Worm (Caenorhabditis elegans) whole organism, L1 larva: ENCODE data around the gene Y41G9A.17.
A peak's percentile ranks its signal among the peaks of the same experiment; 100 is the strongest.

Source experiments
- C16A3.4 ChIP-seq: fragments of 150-350 bp; optimal IDR thresholded peaks from 2 replicates; lab custom pipeline; 2014; ENCODE audit warnings: missing biosample characterization, missing genetic modification characterization
- aha-1 ChIP-seq: fragments of 150-350 bp; optimal IDR thresholded peaks from 2 replicates; lab custom pipeline; 2014; ENCODE audit warnings: missing biosample characterization, missing genetic modification characterization
- alr-1 ChIP-seq: fragments of 200-800 bp; sonication (Bioruptor generic); optimal IDR thresholded peaks from 2 replicates; lab custom pipeline; 2018; ENCODE audit warnings: borderline replicate concordance, mild to moderate bottlenecking, missing genetic modification characterization, missing compliant biosample characterization
- ama-1 ChIP-seq: fragments of 150-350 bp; optimal IDR thresholded peaks from 2 replicates; lab custom pipeline; 2014
- blmp-1 ChIP-seq: fragments of 150-350 bp; optimal IDR thresholded peaks from 2 replicates; lab custom pipeline; 2014; ENCODE audit warnings: missing biosample characterization, missing genetic modification characterization
- ceh-88 ChIP-seq: fragments of 200-800 bp; sonication (Bioruptor generic); IDR thresholded peaks from 2 replicates; pipeline ENCODE4 v1.3.6; 2022; ENCODE audit warnings: missing genetic modification characterization, missing compliant biosample characterization
- ceh-90 ChIP-seq: sonication (generic microtip); optimal IDR thresholded peaks from 2 replicates; lab custom pipeline; 2016; ENCODE audit warnings: missing genetic modification characterization, missing compliant biosample characterization
- efl-1 ChIP-seq, 4 experiments: fragments of 150-350 bp; optimal IDR thresholded peaks in 3 of 4; peaks in 1 of 4; 1 replicate in 1 of 4; 2 replicates in 3 of 4; lab custom pipeline; 2014; ENCODE audit warnings: missing biosample characterization in 2 of 4, missing genetic modification characterization in 2 of 4, missing genetic modification reagents in 2 of 4
- efl-3 ChIP-seq: fragments of 200-800 bp; sonication (Bioruptor generic); optimal IDR thresholded peaks from 2 replicates; lab custom pipeline; 2018; ENCODE audit warnings: mild to moderate bottlenecking, missing genetic modification characterization, missing compliant biosample characterization
- egl-13 ChIP-seq: sonication (generic microtip); optimal IDR thresholded peaks from 2 replicates; lab custom pipeline; 2016; ENCODE audit warnings: missing genotype, missing genetic modification reagents, missing genetic modification characterization, missing compliant biosample characterization
- elt-3 ChIP-seq, 6 experiments: fragments of 150-350 bp in 1 of 6; sonication (generic microtip); optimal IDR thresholded peaks; 2 replicates each; lab custom pipeline; 2017 to 2018; ENCODE audit warnings: missing biosample characterization in 6 of 6, missing genetic modification characterization in 6 of 6, inconsistent platforms in 1 of 6
- fkh-8 ChIP-seq: sonication (generic microtip); optimal IDR thresholded peaks from 2 replicates; lab custom pipeline; 2016; ENCODE audit warnings: mild to moderate bottlenecking, missing genetic modification characterization, missing compliant biosample characterization
- grh-1 ChIP-seq: fragments of 200-800 bp; sonication (Bioruptor generic); IDR thresholded peaks from 2 replicates; pipeline ENCODE4 v1.3.6; 2022; ENCODE audit warnings: missing genetic modification reagents, missing genetic modification characterization, missing compliant biosample characterization
- hlh-17 ChIP-seq: fragments of 200-800 bp; sonication (Bioruptor generic); optimal IDR thresholded peaks from 2 replicates; lab custom pipeline; 2018; ENCODE audit warnings: missing genetic modification characterization, mild to moderate bottlenecking, missing compliant biosample characterization, moderate library complexity, borderline replicate concordance
- lin-13 ChIP-seq: fragments of 150-350 bp; optimal IDR thresholded peaks from 2 replicates; lab custom pipeline; 2014; ENCODE audit warnings: missing biosample characterization, missing genetic modification reagents, missing genetic modification characterization
- lin-35 ChIP-seq, 2 experiments: fragments of 150-350 bp; optimal IDR thresholded peaks; 2 replicates each; lab custom pipeline; 2014; ENCODE audit warnings: missing biosample characterization in 2 of 2, missing genetic modification characterization in 2 of 2, missing genetic modification reagents in 2 of 2
- lir-3 ChIP-seq: sonication (generic microtip); optimal IDR thresholded peaks from 2 replicates; lab custom pipeline; 2016; ENCODE audit warnings: mild to moderate bottlenecking, missing genetic modification characterization, moderate library complexity, missing compliant biosample characterization; ENCODE audit not compliant: poor library complexity
- lsy-2 ChIP-seq, 2 experiments: fragments of 150-350 bp; optimal IDR thresholded peaks; 2 replicates each; lab custom pipeline; 2014; ENCODE audit warnings: missing biosample characterization in 2 of 2, missing genetic modification characterization in 2 of 2
- mep-1 ChIP-seq: fragments of 150-350 bp; optimal IDR thresholded peaks from 2 replicates; lab custom pipeline; 2014; ENCODE audit warnings: missing biosample characterization, missing genetic modification characterization
- nhr-20 ChIP-seq: sonication (generic microtip); optimal IDR thresholded peaks from 2 replicates; lab custom pipeline; 2016; ENCODE audit warnings: mild to moderate bottlenecking, missing genetic modification characterization, missing compliant biosample characterization
- nhr-237 ChIP-seq: fragments of 150-350 bp; optimal IDR thresholded peaks from 2 replicates; lab custom pipeline; 2014; ENCODE audit warnings: missing biosample characterization, missing genetic modification characterization
- nhr-71 ChIP-seq: sonication (generic microtip); optimal IDR thresholded peaks from 2 replicates; lab custom pipeline; 2016; ENCODE audit warnings: mild to moderate bottlenecking, missing genetic modification characterization, moderate library complexity, missing compliant biosample characterization
- nhr-76 ChIP-seq: sonication (generic microtip); optimal IDR thresholded peaks from 2 replicates; lab custom pipeline; 2017; ENCODE audit warnings: missing biosample characterization, missing genetic modification characterization
- nhr-90 ChIP-seq: sonication (generic microtip); optimal IDR thresholded peaks from 2 replicates; lab custom pipeline; 2016; ENCODE audit warnings: mild to moderate bottlenecking, missing genetic modification characterization, missing compliant biosample characterization; ENCODE audit not compliant: poor library complexity
- pag-3 ChIP-seq: sonication (generic microtip); optimal IDR thresholded peaks from 2 replicates; lab custom pipeline; 2017; ENCODE audit warnings: missing genetic modification characterization, mild to moderate bottlenecking, missing compliant biosample characterization, antibody characterized with exemption, borderline replicate concordance; ENCODE audit not compliant: insufficient read depth
- pqm-1 ChIP-seq: sonication (generic microtip); optimal IDR thresholded peaks from 3 replicates; lab custom pipeline; 2017; ENCODE audit warnings: missing biosample characterization, missing genetic modification characterization
- rnt-1 ChIP-seq: sonication (generic microtip); optimal IDR thresholded peaks from 2 replicates; lab custom pipeline; 2016; ENCODE audit warnings: mild to moderate bottlenecking, missing genetic modification characterization, moderate library complexity, missing compliant biosample characterization
- snu-23 ChIP-seq: sonication (generic microtip); optimal IDR thresholded peaks from 2 replicates; lab custom pipeline; 2016; ENCODE audit warnings: missing genetic modification characterization, missing compliant biosample characterization
- sox-4 ChIP-seq: sonication (generic microtip); optimal IDR thresholded peaks from 2 replicates; lab custom pipeline; 2016; ENCODE audit warnings: missing genetic modification characterization, missing compliant biosample characterization
- sptf-1 ChIP-seq: fragments of 150-350 bp; optimal IDR thresholded peaks from 2 replicates; lab custom pipeline; 2014; ENCODE audit warnings: missing biosample characterization, missing genetic modification characterization
- sup-37 ChIP-seq: fragments of 200-800 bp; sonication (Bioruptor generic); optimal IDR thresholded peaks from 2 replicates; lab custom pipeline; 2018; ENCODE audit warnings: mild to moderate bottlenecking, missing genetic modification characterization, missing compliant biosample characterization
- swsn-7 ChIP-seq: sonication (generic microtip); optimal IDR thresholded peaks from 2 replicates; lab custom pipeline; 2016; ENCODE audit warnings: missing genetic modification characterization, missing compliant biosample characterization
- tlp-1 ChIP-seq: fragments of 150-350 bp; optimal IDR thresholded peaks from 2 replicates; lab custom pipeline; 2014; ENCODE audit warnings: missing biosample characterization, missing genetic modification characterization
- unc-30 ChIP-seq: sonication (generic microtip); optimal IDR thresholded peaks from 2 replicates; lab custom pipeline; 2017; ENCODE audit warnings: missing biosample characterization, missing genetic modification characterization
- unc-62 ChIP-seq: fragments of 150-350 bp; optimal IDR thresholded peaks from 2 replicates; lab custom pipeline; 2014; ENCODE audit warnings: missing biosample characterization, missing genetic modification reagents, missing genetic modification characterization
- xbp-1 ChIP-seq: sonication (generic microtip); optimal IDR thresholded peaks from 2 replicates; lab custom pipeline; 2016; ENCODE audit warnings: missing genetic modification characterization, missing compliant biosample characterization
- zag-1 ChIP-seq: fragments of 150-350 bp; optimal IDR thresholded peaks from 2 replicates; lab custom pipeline; 2014; ENCODE audit warnings: missing biosample characterization, missing genetic modification characterization
- zip-4 ChIP-seq: fragments of 200-800 bp; sonication (Bioruptor generic); optimal IDR thresholded peaks from 2 replicates; lab custom pipeline; 2018; ENCODE audit warnings: mild to moderate bottlenecking, missing genetic modification characterization, moderate library complexity, missing compliant biosample characterization
- ztf-4 ChIP-seq: fragments of 150-350 bp; optimal IDR thresholded peaks from 2 replicates; lab custom pipeline; 2014; ENCODE audit warnings: missing biosample characterization, missing genetic modification characterization

Y41G9A.17 gene

ce11 chrX:2971542-2971988 lies 28.0 kb downstream of the Y41G9A.17 start (continued):
- no peak for TF ChIP-seq unc-30 (tag; lab: Kevin White, UChicago)
- peak; percentile 59 for TF ChIP-seq swsn-7 (tag; lab: Kevin White, UChicago)
- no peak for TF ChIP-seq pqm-1 (tag; lab: Kevin White, UChicago)
- peak; percentile 34 to 82 for TF ChIP-seq lin-35 (GFP tag; optimal IDR thresholded peaks at IDR 0.05; lab: Kevin White, UChicago)
- TF ChIP-seq aha-1: no peak
- TF ChIP-seq grh-1 (GFP tag; lab: Robert Waterston, UW): no peak
- peak; percentile 37; the same call in 1 of the 2 replicates for TF ChIP-seq ceh-88 (GFP tag; lab: Robert Waterston, UW)
- TF ChIP-seq fkh-8: peak; percentile 93
- TF ChIP-seq elt-3 (tag; optimal IDR thresholded peaks at IDR 0.05; lab: Kevin White, UChicago): no peak
- TF ChIP-seq snu-23 (GFP tag; lab: Kevin White, UChicago): peak; percentile 79
- no peak for TF ChIP-seq nhr-237 (tag; lab: Kevin White, UChicago)
- no peak for TF ChIP-seq tlp-1 (tag; lab: Kevin White, UChicago)
- TF ChIP-seq ztf-4: peak; percentile 67
- TF ChIP-seq pag-3 (tag; lab: Kevin White, UChicago): no peak
- TF ChIP-seq nhr-71 (tag; lab: Kevin White, UChicago): peak; percentile 93
- no peak for TF ChIP-seq ama-1
- no peak for TF ChIP-seq sup-37 (GFP tag; lab: Kevin White, UChicago)
- TF ChIP-seq lsy-2 (tag; optimal IDR thresholded peaks at IDR 0.05; lab: Kevin White, UChicago): peak; percentile 58
- TF ChIP-seq nhr-90 (tag; lab: Kevin White, UChicago): no peak
- TF ChIP-seq blmp-1 (tag; lab: Kevin White, UChicago): no peak
- peak; percentile 74 for TF ChIP-seq lir-3
- TF ChIP-seq rnt-1: peak; percentile 76
- TF ChIP-seq nhr-20 (tag; lab: Kevin White, UChicago): peak; percentile 75
- TF ChIP-seq mep-1 (tag; lab: Kevin White, UChicago): peak; percentile 65
- TF ChIP-seq lin-13 (GFP tag; lab: Kevin White, UChicago): peak; percentile 56
- no peak for TF ChIP-seq zip-4 (GFP tag; lab: Kevin White, UChicago)
- TF ChIP-seq alr-1 (tag; lab: Kevin White, UChicago): no peak
- TF ChIP-seq xbp-1 (tag; lab: Kevin White, UChicago): peak; percentile 48
- TF ChIP-seq ceh-90 (tag; lab: Kevin White, UChicago): peak; percentile 21
- no peak for TF ChIP-seq efl-3 (GFP tag; lab: Kevin White, UChicago)
- no peak for TF ChIP-seq unc-62 (GFP tag; lab: Kevin White, UChicago)
- TF ChIP-seq sptf-1 (tag; lab: Kevin White, UChicago): no peak
- TF ChIP-seq nhr-76 (tag; lab: Kevin White, UChicago): no peak
- TF ChIP-seq hlh-17 (GFP tag; lab: Kevin White, UChicago): no peak
- peak; percentile 46 for TF ChIP-seq C16A3.4 (tag; lab: Kevin White, UChicago)
- peak; percentile 53 for TF ChIP-seq sox-4 (tag; lab: Kevin White, UChicago)

ce11 chrX:2970804-2971395 lies 28.7 kb downstream of the Y41G9A.17 start:
- TF ChIP-seq efl-1 (optimal IDR thresholded peaks at IDR 0.05; lab: Kevin White, UChicago) (no peak), efl-1 (GFP tag; optimal IDR thresholded peaks at IDR 0.05 in 1 of 2; lab: Kevin White, UChicago) (peak in 1 of 2 experiments; percentile 52), lin-35 (GFP tag; optimal IDR thresholded peaks at IDR 0.05; lab: Kevin White, UChicago) (no peak)

- TF ChIP-seq egl-13 (tag; lab: Kevin White, UChicago) (no peak), lin-35 (GFP tag; optimal IDR thresholded peaks at IDR 0.05; lab: Kevin White, UChicago) (peak in 1 of 2 experiments; percentile 43), zag-1 (tag; lab: Kevin White, UChicago) (no peak), pqm-1 (tag; lab: Kevin White, UChicago) (no peak), nhr-71 (tag; lab: Kevin White, UChicago) (peak; percentile 16)
Measured at ce11 chrX:2970212-2970611, 29.3 kb downstream of the Y41G9A.17 start.
